ENCODE assay signal across 3 fruit fly cellular contexts in the genomic region with DNA sequence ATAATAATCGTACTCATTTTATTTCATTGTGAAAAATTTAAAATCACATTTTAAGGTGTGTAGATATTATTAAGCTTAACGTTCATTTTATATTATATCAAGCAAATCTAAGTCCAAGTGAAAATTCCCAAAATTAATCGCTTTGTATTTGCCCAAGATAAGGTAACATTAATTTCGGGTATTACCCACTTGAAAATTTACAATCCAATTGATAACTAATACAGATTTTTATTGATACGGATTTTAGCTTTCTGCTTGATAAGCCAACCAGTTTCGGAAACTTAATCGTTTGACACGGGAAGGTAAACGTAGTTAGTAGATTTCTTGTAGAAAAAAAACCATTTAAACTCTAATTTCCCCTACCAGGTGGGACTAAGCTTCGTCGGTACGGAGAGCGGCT.
TF ChIP-seq lines count a peak whose summit lies in the region.

No protein-coding gene starts in this region.

- TF ChIP-seq CTCF in whole organism, embryonic (GFP tag; optimal IDR thresholded peaks at IDR 0.05; lab: Kevin White, UChicago): no peak

TF ChIP-seq in whole organism, adult, 20 proteins besides CTCF, POLR2A, EP300 and RAD21:
- TF ChIP-seq CG1620 (GFP tag; optimal IDR thresholded peaks at IDR 0.05; lab: Kevin White, UChicago): no peak
- TF ChIP-seq CG7045 (GFP tag; optimal IDR thresholded peaks at IDR 0.05; lab: Kevin White, UChicago): no peak
- TF ChIP-seq tj (GFP tag; optimal IDR thresholded peaks at IDR 0.05; lab: Kevin White, UChicago): no peak
- TF ChIP-seq CG7101 (tag; optimal IDR thresholded peaks at IDR 0.05; lab: Kevin White, UChicago): no peak
- no peak for TF ChIP-seq pad (GFP tag; optimal IDR thresholded peaks at IDR 0.05; lab: Kevin White, UChicago)
- TF ChIP-seq Crg-1 (GFP tag; optimal IDR thresholded peaks at IDR 0.05; lab: Kevin White, UChicago): no peak
- no peak for TF ChIP-seq Clk (GFP tag; optimal IDR thresholded peaks at IDR 0.05; lab: Kevin White, UChicago)
- peak; percentile 25 for TF ChIP-seq kay (GFP tag; lab: Kevin White, UChicago; ENCODE audit: borderline replicate concordance)

TF ChIP-seq in whole organism, embryonic, 481 proteins besides CTCF, POLR2A, EP300 and RAD21:
- TF ChIP-seq sens-2 (GFP tag; IDR thresholded peaks at IDR 0.05; lab: Robert Waterston, UW) (peak; percentile 44; the same call in 1 of the 2 replicates), wek (GFP tag; optimal IDR thresholded peaks at IDR 0.05; lab: Kevin White, UChicago) (no peak), HmgZ (tag; optimal IDR thresholded peaks at IDR 0.05; lab: Kevin White, UChicago) (no peak), NC2β (GFP tag; optimal IDR thresholded peaks at IDR 0.05; lab: Kevin White, UChicago) (no peak), Oaz (GFP tag; IDR thresholded peaks at IDR 0.05; lab: Robert Waterston, UW) (no peak), CG8924 (tag; optimal IDR thresholded peaks at IDR 0.05; lab: Kevin White, UChicago) (no peak), kni (GFP tag; optimal IDR thresholded peaks at IDR 0.05; lab: Kevin White, UChicago) (no peak), CkIIα-i1 (GFP tag; IDR thresholded peaks at IDR 0.05; lab: Robert Waterston, UW) (no peak), CG17829 (tag; optimal IDR thresholded peaks at IDR 0.05; lab: Kevin White, UChicago) (no peak), sisA (GFP tag; IDR thresholded peaks at IDR 0.05; lab: Robert Waterston, UW) (no peak), sd (tag; optimal IDR thresholded peaks at IDR 0.05; lab: Kevin White, UChicago) (peak; percentile 26), CG15601 (tag; optimal IDR thresholded peaks at IDR 0.05; lab: Kevin White, UChicago) (no peak), Hr51 (GFP tag; optimal IDR thresholded peaks at IDR 0.05; lab: Kevin White, UChicago) (no peak), lilli (GFP tag; optimal IDR thresholded peaks at IDR 0.05; lab: Kevin White, UChicago) (no peak), exex (tag; optimal IDR thresholded peaks at IDR 0.05; lab: Kevin White, UChicago) (peak; percentile 95), emc (GFP tag; optimal IDR thresholded peaks at IDR 0.05; lab: Kevin White, UChicago) (no peak), Abd-B (GFP tag; optimal IDR thresholded peaks at IDR 0.05; lab: Kevin White, UChicago) (no peak), Sry-β (GFP tag; optimal IDR thresholded peaks at IDR 0.05; lab: Kevin White, UChicago) (no peak), CG17612 (GFP tag; IDR thresholded peaks at IDR 0.05; lab: Robert Waterston, UW) (no peak), MESR4 (GFP tag; optimal IDR thresholded peaks at IDR 0.05; lab: Kevin White, UChicago) (no peak), CG2199 (GFP tag; IDR thresholded peaks at IDR 0.05; lab: Robert Waterston, UW) (no peak), CG3726 (GFP tag; IDR thresholded peaks at IDR 0.05; lab: Robert Waterston, UW) (no peak), CG17186 (GFP tag; optimal IDR thresholded peaks at IDR 0.05; lab: Kevin White, UChicago) (no peak)

TF ChIP-seq in whole organism, wandering third instar larva, 38 proteins besides CTCF, POLR2A, EP300 and RAD21:
- TF ChIP-seq Rel (GFP tag; optimal IDR thresholded peaks at IDR 0.05; lab: Kevin White, UChicago): no peak
- TF ChIP-seq Rel (tag; optimal IDR thresholded peaks at IDR 0.05; lab: Kevin White, UChicago): peak; percentile 86
- no peak for TF ChIP-seq sage (GFP tag; optimal IDR thresholded peaks at IDR 0.05; lab: Kevin White, UChicago)
